Fruit fly (Drosophila melanogaster) whole organism, embryonic: ENCODE measurements around the gene CG6083.
A peak's percentile ranks its signal among the peaks of the same experiment; 100 is the strongest.

Experiments used
- BEAF-32 ChIP-seq: fragments of 200-800 bp; sonication (Bioruptor generic); optimal IDR thresholded peaks from 3 replicates; lab custom pipeline; 2017; ENCODE audit warnings: missing biosample characterization, missing genetic modification characterization, mild to moderate bottlenecking, moderate library complexity, missing genetic modification reagents
- Bgb ChIP-seq: fragments of 200-800 bp; sonication (Bioruptor generic); IDR thresholded peaks from 2 replicates; pipeline ENCODE4 v1.3.6; 2022; ENCODE audit warnings: missing biosample characterization, missing genetic modification characterization; ENCODE audit not compliant: partially characterized antibody
- CG12071 ChIP-seq: fragments of 200-800 bp; sonication (Bioruptor generic); optimal IDR thresholded peaks from 3 replicates; lab custom pipeline; 2018; ENCODE audit warnings: missing biosample characterization, mild to moderate bottlenecking, missing genetic modification characterization
- CG13894 ChIP-seq: fragments of 200-800 bp; sonication (Bioruptor generic); optimal IDR thresholded peaks from 3 replicates; lab custom pipeline; 2018; ENCODE audit warnings: missing biosample characterization, mild to moderate bottlenecking, missing genetic modification characterization, moderate library complexity
- CG14710 ChIP-seq: fragments of 200-800 bp; sonication (Bioruptor generic); optimal IDR thresholded peaks from 3 replicates; lab custom pipeline; 2019; ENCODE audit warnings: missing biosample characterization, mild to moderate bottlenecking, missing genetic modification characterization, moderate library complexity
- CG17802 ChIP-seq: fragments of 200-800 bp; sonication (Bioruptor generic); optimal IDR thresholded peaks from 2 replicates; lab custom pipeline; 2018; ENCODE audit warnings: missing biosample characterization, mild to moderate bottlenecking, missing genetic modification characterization, moderate library complexity
- CG1832 ChIP-seq: fragments of 200-800 bp; sonication (Bioruptor generic); optimal IDR thresholded peaks from 2 replicates; lab custom pipeline; 2017; ENCODE audit warnings: missing biosample characterization, mild to moderate bottlenecking, missing genetic modification characterization, inconsistent platforms
- CG2712 ChIP-seq: fragments of 200-800 bp; optimal IDR thresholded peaks from 3 replicates; lab custom pipeline; 2019; ENCODE audit warnings: missing biosample characterization, mild to moderate bottlenecking, missing genetic modification characterization, moderate library complexity
- CG30403 ChIP-seq: fragments of 200-800 bp; sonication (Bioruptor generic); optimal IDR thresholded peaks from 3 replicates; lab custom pipeline; 2016; ENCODE audit warnings: missing biosample characterization, missing genetic modification characterization
- CG32532 ChIP-seq: fragments of 200-800 bp; sonication (Bioruptor generic); IDR thresholded peaks from 2 replicates; pipeline ENCODE4 v1.3.6; 2022; ENCODE audit warnings: missing biosample characterization, missing genetic modification characterization
- CG6654 ChIP-seq: fragments of 200-800 bp; sonication (Bioruptor generic); optimal IDR thresholded peaks from 2 replicates; lab custom pipeline; 2017; ENCODE audit warnings: missing biosample characterization, mild to moderate bottlenecking, missing genetic modification characterization
- CG8478 ChIP-seq: fragments of >200 bp; optimal IDR thresholded peaks from 2 replicates; lab custom pipeline; 2018
- CG8924 ChIP-seq: fragments of 200-800 bp; optimal IDR thresholded peaks from 3 replicates; lab custom pipeline; 2019; ENCODE audit warnings: missing biosample characterization, mild to moderate bottlenecking, missing genetic modification characterization, moderate library complexity
- Deaf1 ChIP-seq: fragments of 200-800 bp; optimal IDR thresholded peaks from 3 replicates; lab custom pipeline; 2019; ENCODE audit warnings: missing biosample characterization, mild to moderate bottlenecking, missing genetic modification characterization, moderate library complexity
- Dfd ChIP-seq, 2 experiments: fragments of >200 bp; optimal IDR thresholded peaks; 2 replicates each; lab custom pipeline; 2017; ENCODE audit warnings: missing biosample characterization in 2 of 2, missing genetic modification characterization in 2 of 2
- HmgZ ChIP-seq: fragments of 200-800 bp; sonication (Bioruptor generic); optimal IDR thresholded peaks from 2 replicates; lab custom pipeline; 2018; ENCODE audit warnings: missing biosample characterization, mild to moderate bottlenecking, missing genetic modification characterization
- Hmr ChIP-seq: fragments of 200-800 bp; sonication (Bioruptor generic); optimal IDR thresholded peaks from 3 replicates; lab custom pipeline; 2017; ENCODE audit warnings: mild to moderate bottlenecking, missing biosample characterization, missing genetic modification reagents, missing genetic modification characterization
- Hr51 ChIP-seq, 2 experiments: fragments of 200-800 bp; sonication (Bioruptor generic); optimal IDR thresholded peaks; 2 replicates in 1 of 2; 3 replicates in 1 of 2; lab custom pipeline; 2016 to 2018; ENCODE audit warnings: missing biosample characterization in 2 of 2, missing genetic modification characterization in 2 of 2, mild to moderate bottlenecking in 1 of 2, moderate library complexity in 1 of 2
- MBD-R2 ChIP-seq: fragments of 200-800 bp; sonication (Bioruptor generic); IDR thresholded peaks from 2 replicates; pipeline ENCODE4 v1.3.6; 2022; ENCODE audit warnings: missing biosample characterization, missing genetic modification characterization
- Med ChIP-seq: fragments of 200-800 bp; sonication (Bioruptor generic); peaks from one replicate; lab custom pipeline; 2016; ENCODE audit warnings: missing biosample characterization, missing genetic modification characterization, mild to moderate bottlenecking, inconsistent platforms, moderate library complexity
- NfI ChIP-seq: fragments of 200-800 bp; sonication (Bioruptor generic); optimal IDR thresholded peaks from 3 replicates; lab custom pipeline; 2018; ENCODE audit warnings: missing biosample characterization, mild to moderate bottlenecking, missing genetic modification characterization, moderate library complexity
- Oli ChIP-seq: fragments of 200-800 bp; sonication (Bioruptor generic); optimal IDR thresholded peaks from 2 replicates; lab custom pipeline; 2018; ENCODE audit warnings: missing biosample characterization, mild to moderate bottlenecking, missing genetic modification characterization, moderate library complexity
- Sox102F ChIP-seq: fragments of 200-800 bp; sonication (Bioruptor generic); optimal IDR thresholded peaks from 2 replicates; lab custom pipeline; 2018; ENCODE audit warnings: missing biosample characterization, mild to moderate bottlenecking, missing genetic modification characterization, moderate library complexity
- abd-A ChIP-seq: fragments of 200-800 bp; sonication (Bioruptor generic); optimal IDR thresholded peaks from 3 replicates; lab custom pipeline; 2019; ENCODE audit warnings: missing biosample characterization, mild to moderate bottlenecking, missing genetic modification characterization, moderate library complexity
- bsh ChIP-seq, 2 experiments: fragments of 200-800 bp; sonication (Bioruptor generic); optimal IDR thresholded peaks; 2 replicates each; lab custom pipeline; 2017 to 2018; ENCODE audit warnings: mild to moderate bottlenecking in 2 of 2, missing biosample characterization in 2 of 2, missing genetic modification characterization in 2 of 2, moderate library complexity in 1 of 2
- cg ChIP-seq: fragments of 200-800 bp; sonication (Bioruptor generic); optimal IDR thresholded peaks from 3 replicates; lab custom pipeline; 2019; ENCODE audit warnings: missing biosample characterization, mild to moderate bottlenecking, missing genetic modification characterization, moderate library complexity
- chn ChIP-seq: fragments of 200-800 bp; sonication (Bioruptor generic); optimal IDR thresholded peaks from 2 replicates; lab custom pipeline; 2016; ENCODE audit warnings: missing biosample characterization, missing genetic modification characterization
- gfzf ChIP-seq: fragments of 200-800 bp; sonication (Bioruptor generic); optimal IDR thresholded peaks from 2 replicates; lab custom pipeline; 2016; ENCODE audit warnings: missing biosample characterization, mild to moderate bottlenecking, missing genetic modification characterization, moderate library complexity
- nmo ChIP-seq: fragments of 200-800 bp; sonication (Bioruptor generic); optimal IDR thresholded peaks from 2 replicates; lab custom pipeline; 2018; ENCODE audit warnings: missing biosample characterization, mild to moderate bottlenecking, missing genetic modification characterization, moderate library complexity
- onecut ChIP-seq: fragments of 200-800 bp; sonication (Bioruptor generic); IDR thresholded peaks from 2 replicates; pipeline ENCODE4 v1.3.6; 2022; ENCODE audit warnings: missing biosample characterization, missing genetic modification characterization
- pita ChIP-seq: fragments of 200-800 bp; sonication (Bioruptor generic); optimal IDR thresholded peaks from 2 replicates; lab custom pipeline; 2017; ENCODE audit warnings: missing biosample characterization, mild to moderate bottlenecking, missing genetic modification characterization
- stwl ChIP-seq: fragments of 200-800 bp; sonication (Bioruptor generic); optimal IDR thresholded peaks from 3 replicates; lab custom pipeline; 2018; ENCODE audit warnings: missing biosample characterization, mild to moderate bottlenecking, missing genetic modification characterization, moderate library complexity
- vvl ChIP-seq: fragments of 200-800 bp; sonication (Bioruptor generic); IDR thresholded peaks from 2 replicates; pipeline ENCODE4 v1.3.6; 2022; ENCODE audit warnings: missing biosample characterization, missing genetic modification characterization
- zfh1 ChIP-seq: fragments of 200-800 bp; sonication (Bioruptor generic); IDR thresholded peaks from 3 replicates; pipeline ENCODE4 v1.3.6; 2022; ENCODE audit warnings: missing biosample characterization, missing genetic modification characterization

The CG6083 gene

dm6 chr3L:11609153-11609809, 16.6 kb downstream of the CG6083 start, which contains the start of gene Duba (continued):
- peak; percentile 27; the same call in 1 of the 2 replicates for TF ChIP-seq MBD-R2
- peak; percentile 39 for TF ChIP-seq BEAF-32 (GFP tag; lab: Kevin White, UChicago)
- no peak for TF ChIP-seq Sox102F (GFP tag; lab: Kevin White, UChicago)
- no peak for TF ChIP-seq Oli
- peak; percentile 86 for TF ChIP-seq gfzf (GFP tag; lab: Kevin White, UChicago)
- no peak for TF ChIP-seq CG6654 (GFP tag; lab: Kevin White, UChicago)
- no peak for TF ChIP-seq NfI (GFP tag; lab: Kevin White, UChicago)
- TF ChIP-seq CG2712 = peak; percentile 43
- TF ChIP-seq CG32532 (GFP tag; lab: Robert Waterston, UW) = peak; percentile 11; the same call in 1 of the 2 replicates
- peak; percentile 41; the same call in 1 of the 2 replicates for TF ChIP-seq vvl (GFP tag; lab: Robert Waterston, UW)
- TF ChIP-seq CG8478 (lab: Kevin White, UChicago) = no peak
- peak; percentile 63 for TF ChIP-seq pita (GFP tag; lab: Kevin White, UChicago)
- TF ChIP-seq chn (GFP tag; lab: Kevin White, UChicago) = no peak
- peak; percentile 62 for TF ChIP-seq CG14710 (tag; lab: Kevin White, UChicago)
- TF ChIP-seq Hr51 (GFP tag; optimal IDR thresholded peaks at IDR 0.05; lab: Kevin White, UChicago) = no peak
- TF ChIP-seq cg (GFP tag; lab: Kevin White, UChicago) = peak; percentile 84
- peak; percentile 72 for TF ChIP-seq CG17802 (tag; lab: Kevin White, UChicago)
- TF ChIP-seq zfh1 = no peak
- TF ChIP-seq Hmr (GFP tag; lab: Kevin White, UChicago) = peak; percentile 2
- peak; percentile 29; the same call in 1 of the 2 replicates for TF ChIP-seq Bgb (GFP tag; lab: Robert Waterston, UW)
- TF ChIP-seq nmo (GFP tag; lab: Kevin White, UChicago) = peak; percentile 67
- peak in 1 of 2 experiments; percentile 31 for TF ChIP-seq Dfd (GFP tag; optimal IDR thresholded peaks at IDR 0.05; lab: Kevin White, UChicago)
- no peak for TF ChIP-seq bsh (GFP tag; optimal IDR thresholded peaks at IDR 0.05; lab: Kevin White, UChicago)
- TF ChIP-seq CG8924 (tag; lab: Kevin White, UChicago) = no peak
- TF ChIP-seq stwl (tag; lab: Kevin White, UChicago) = peak; percentile 99
- TF ChIP-seq abd-A (tag; lab: Kevin White, UChicago) = no peak
- TF ChIP-seq Med (GFP tag; lab: Kevin White, UChicago) = peak; percentile 71
- TF ChIP-seq, all 482 proteins: peak for 58

- no peak for TF ChIP-seq CG30403 (GFP tag; lab: Kevin White, UChicago)
- no peak for TF ChIP-seq HmgZ
- TF ChIP-seq Dfd (GFP tag; optimal IDR thresholded peaks at IDR 0.05; lab: Kevin White, UChicago) = peak in 1 of 2 experiments; percentile 83
Observed at dm6 chr3L:11604227-11604626, 21.7 kb downstream of the CG6083 start.

dm6 chr3L:11602040-11602439, 23.9 kb downstream of the CG6083 start:
- TF ChIP-seq CG13894 (tag; lab: Kevin White, UChicago) (peak; percentile 36), Deaf1 (tag; lab: Kevin White, UChicago) (peak; percentile 56), CG1832 (GFP tag; lab: Kevin White, UChicago) (peak; percentile 12), CG12071 (GFP tag; lab: Kevin White, UChicago) (peak; percentile 4), CG17802 (tag; lab: Kevin White, UChicago) (no peak), onecut (GFP tag; lab: Robert Waterston, UW) (peak; percentile 34; the same call in 1 of the 2 replicates)
